Worm (Caenorhabditis elegans): Measurements from ENCODE around the gene C04G2.5.

DNA sequence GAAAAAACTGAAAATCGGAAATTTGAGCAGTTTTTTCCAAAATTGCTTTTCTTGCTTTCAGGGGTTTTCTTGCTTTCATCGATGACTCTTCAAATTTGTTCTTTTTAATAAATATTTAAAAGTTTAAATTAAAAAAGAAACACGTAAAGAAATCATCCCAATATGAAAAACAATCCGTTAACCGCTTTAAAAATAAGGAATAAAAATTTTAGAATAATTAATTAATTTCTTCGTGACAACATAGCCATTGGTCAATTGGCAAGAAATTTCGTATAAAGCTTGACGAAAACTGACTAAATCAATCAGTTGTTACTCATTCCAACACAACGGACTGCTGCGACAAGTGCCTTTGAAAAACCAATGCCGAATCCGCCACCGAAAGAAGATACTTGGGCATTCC, 17.5 kb upstream of the C04G2.5 start, which contains the start of gene nsph-3.2:
- TF ChIP-seq nhr-77 (tag; optimal IDR thresholded peaks at IDR 0.05) (no peak), lin-39 (tag; optimal IDR thresholded peaks at IDR 0.05) (no peak), nhr-237 (tag; optimal IDR thresholded peaks at IDR 0.05) (no peak), tag-97 (GFP tag; IDR thresholded peaks at IDR 0.05) (no peak), ama-1 (optimal IDR thresholded peaks at IDR 0.05) (no peak), jun-1 (tag; optimal IDR thresholded peaks at IDR 0.05) (no peak), F10B5.3 (tag; optimal IDR thresholded peaks at IDR 0.05) (no peak)

All from whole organism, L4 larva.